Worm (Caenorhabditis elegans) whole organism, L4/young adult: ENCODE data around the gene T05C7.4.

Source experiments
- W03F9.2 ChIP-seq: fragments of 150-350 bp; optimal IDR thresholded peaks from 2 replicates; lab custom pipeline; 2014; ENCODE audit warnings: missing biosample characterization, missing genetic modification characterization
- dao-5 ChIP-seq: sonication (generic microtip); optimal IDR thresholded peaks from 2 replicates; lab custom pipeline; 2016; ENCODE audit warnings: missing genotype, missing genetic modification characterization, moderate library complexity, missing compliant biosample characterization
- him-1 ChIP-seq: sonication (generic microtip); optimal IDR thresholded peaks from 2 replicates; lab custom pipeline; 2016; ENCODE audit warnings: missing genotype, missing genetic modification reagents, missing genetic modification characterization, missing compliant biosample characterization

- TF ChIP-seq dao-5 (tag; lab: Kevin White, UChicago) (no peak), him-1 (no peak), W03F9.2 (tag; lab: Kevin White, UChicago) (no peak)
Observed at ce11 chrIV:91680-92079, 38.2 kb upstream of the T05C7.4 start, which contains the start of gene tpa-1.
